Fruit fly (Drosophila melanogaster) whole organism, embryonic: ENCODE measurements around the gene CG4301.

ENCODE experiments used
- BEAF-32 ChIP-seq: fragments of 200-800 bp; sonication (Bioruptor generic); optimal IDR thresholded peaks from 3 replicates; lab custom pipeline; 2017; ENCODE audit warnings: missing biosample characterization, missing genetic modification characterization, mild to moderate bottlenecking, moderate library complexity, missing genetic modification reagents
- Bgb ChIP-seq: fragments of 200-800 bp; sonication (Bioruptor generic); IDR thresholded peaks from 2 replicates; pipeline ENCODE4 v1.3.6; 2022; ENCODE audit warnings: missing biosample characterization, missing genetic modification characterization; ENCODE audit not compliant: partially characterized antibody
- CG11456 ChIP-seq: fragments of 200-800 bp; sonication (Bioruptor generic); IDR thresholded peaks from 3 replicates; pipeline ENCODE4 v1.3.6; 2022; ENCODE audit warnings: missing biosample characterization, missing genetic modification characterization
- CG12104 ChIP-seq: fragments of 200-800 bp; sonication (Bioruptor generic); optimal IDR thresholded peaks from 3 replicates; lab custom pipeline; 2016; ENCODE audit warnings: missing biosample characterization, missing genetic modification characterization
- CG12391 ChIP-seq: fragments of 200-800 bp; sonication (Bioruptor generic); optimal IDR thresholded peaks from 3 replicates; lab custom pipeline; 2018; ENCODE audit warnings: missing biosample characterization, mild to moderate bottlenecking, missing genetic modification characterization, moderate library complexity
- CG13894 ChIP-seq: fragments of 200-800 bp; sonication (Bioruptor generic); optimal IDR thresholded peaks from 3 replicates; lab custom pipeline; 2018; ENCODE audit warnings: missing biosample characterization, mild to moderate bottlenecking, missing genetic modification characterization, moderate library complexity
- CG14667 ChIP-seq: fragments of 200-800 bp; sonication (Bioruptor generic); IDR thresholded peaks from 2 replicates; pipeline ENCODE4 v1.3.6; 2022; ENCODE audit warnings: missing biosample characterization, missing genetic modification characterization
- CG14860 ChIP-seq: fragments of 200-800 bp; sonication (Bioruptor generic); IDR thresholded peaks from 3 replicates; pipeline ENCODE4 v1.3.6; 2022; ENCODE audit warnings: missing biosample characterization, missing genetic modification characterization; ENCODE audit not compliant: partially characterized antibody
- CG2199 ChIP-seq: fragments of 200-800 bp; sonication (Bioruptor generic); IDR thresholded peaks from 3 replicates; pipeline ENCODE4 v1.3.6; 2022; ENCODE audit warnings: missing biosample characterization, missing genetic modification characterization
- CG2678 ChIP-seq: fragments of 200-800 bp; sonication (Bioruptor generic); optimal IDR thresholded peaks from 3 replicates; lab custom pipeline; 2019; ENCODE audit warnings: missing biosample characterization, mild to moderate bottlenecking, missing genetic modification characterization, moderate library complexity
- CG31224 ChIP-seq: fragments of 200-800 bp; sonication (Bioruptor generic); IDR thresholded peaks from 2 replicates; pipeline ENCODE4 v1.3.6; 2022; ENCODE audit warnings: missing biosample characterization, missing genetic modification characterization
- CG34422 ChIP-seq: fragments of 200-800 bp; sonication (Bioruptor generic); IDR thresholded peaks from 3 replicates; pipeline ENCODE4 v1.3.6; 2022; ENCODE audit warnings: missing biosample characterization, missing genetic modification characterization
- CG3847 ChIP-seq: fragments of 200-800 bp; sonication (Bioruptor generic); IDR thresholded peaks from 2 replicates; pipeline ENCODE4 v1.3.6; 2022; ENCODE audit warnings: missing biosample characterization, missing genetic modification characterization
- CG4730 ChIP-seq: fragments of 200-800 bp; sonication (Bioruptor generic); IDR thresholded peaks from 2 replicates; pipeline ENCODE4 v1.3.6; 2022; ENCODE audit warnings: missing biosample characterization, missing genetic modification characterization
- CG6791 ChIP-seq: fragments of 200-800 bp; sonication (Bioruptor generic); IDR thresholded peaks from 3 replicates; pipeline ENCODE4 v1.3.6; 2022; ENCODE audit warnings: missing biosample characterization, missing genetic modification characterization; ENCODE audit not compliant: partially characterized antibody
- CG7786 ChIP-seq: fragments of 200-800 bp; sonication (Bioruptor generic); optimal IDR thresholded peaks from 2 replicates; lab custom pipeline; 2016; ENCODE audit warnings: missing biosample characterization, missing genetic modification characterization
- CG7839 ChIP-seq: fragments of 200-800 bp; sonication (Bioruptor generic); optimal IDR thresholded peaks from 3 replicates; lab custom pipeline; 2018; ENCODE audit warnings: missing biosample characterization, mild to moderate bottlenecking, missing genetic modification characterization, moderate library complexity
- CG7987 ChIP-seq: fragments of 200-800 bp; sonication (Bioruptor generic); optimal IDR thresholded peaks from 2 replicates; lab custom pipeline; 2018; ENCODE audit warnings: missing biosample characterization, mild to moderate bottlenecking, missing genetic modification characterization, moderate library complexity
- CG9817 ChIP-seq: fragments of 200-800 bp; sonication (Bioruptor generic); optimal IDR thresholded peaks from 2 replicates; lab custom pipeline; 2018; ENCODE audit warnings: missing biosample characterization, mild to moderate bottlenecking, missing genetic modification characterization, moderate library complexity
- CHES-1-like ChIP-seq: fragments of 200-800 bp; sonication (Bioruptor generic); optimal IDR thresholded peaks from 2 replicates; lab custom pipeline; 2016; ENCODE audit warnings: missing biosample characterization, missing genetic modification characterization
- Chrac-16 ChIP-seq: fragments of 200-800 bp; sonication (Bioruptor generic); optimal IDR thresholded peaks from 3 replicates; lab custom pipeline; 2016; ENCODE audit warnings: missing biosample characterization, missing genetic modification characterization
- D19B ChIP-seq: fragments of 200-800 bp; sonication (Bioruptor generic); optimal IDR thresholded peaks from 2 replicates; lab custom pipeline; 2017; ENCODE audit warnings: missing biosample characterization, mild to moderate bottlenecking, missing genetic modification characterization
- Dip3 ChIP-seq: fragments of 200-800 bp; sonication (Bioruptor generic); optimal IDR thresholded peaks from 3 replicates; lab custom pipeline; 2016; ENCODE audit warnings: missing biosample characterization, missing genetic modification characterization
- E2f1 ChIP-seq: fragments of 200-800 bp; sonication (Bioruptor generic); IDR thresholded peaks from 2 replicates; pipeline ENCODE4 v1.3.6; 2022; ENCODE audit warnings: missing biosample characterization, missing genetic modification characterization
- Hsf ChIP-seq: fragments of 200-800 bp; sonication (Bioruptor generic); optimal IDR thresholded peaks from 3 replicates; lab custom pipeline; 2016; ENCODE audit warnings: missing biosample characterization, missing genetic modification characterization
- Jarid2 ChIP-seq: fragments of 200-800 bp; sonication (Bioruptor generic); optimal IDR thresholded peaks from 3 replicates; lab custom pipeline; 2017; ENCODE audit warnings: mild to moderate bottlenecking, missing biosample characterization, missing genetic modification reagents, missing genetic modification characterization
- MTF-1 ChIP-seq: fragments of 200-800 bp; sonication (Bioruptor generic); optimal IDR thresholded peaks from 2 replicates; lab custom pipeline; 2018; ENCODE audit warnings: missing biosample characterization, mild to moderate bottlenecking, missing genetic modification characterization, borderline replicate concordance
- NK7.1 ChIP-seq: fragments of 200-800 bp; sonication (Bioruptor generic); optimal IDR thresholded peaks from 3 replicates; lab custom pipeline; 2016; ENCODE audit warnings: missing biosample characterization, missing genetic modification characterization
- Oli ChIP-seq: fragments of 200-800 bp; sonication (Bioruptor generic); optimal IDR thresholded peaks from 2 replicates; lab custom pipeline; 2018; ENCODE audit warnings: missing biosample characterization, mild to moderate bottlenecking, missing genetic modification characterization, moderate library complexity
- Ssrp ChIP-seq: fragments of 200-800 bp; sonication (Bioruptor generic); optimal IDR thresholded peaks from 2 replicates; lab custom pipeline; 2018; ENCODE audit warnings: missing biosample characterization, mild to moderate bottlenecking, missing genetic modification characterization, moderate library complexity
- ase ChIP-seq: fragments of 200-800 bp; sonication (Bioruptor generic); IDR thresholded peaks from 3 replicates; pipeline ENCODE4 v1.3.6; 2022; ENCODE audit warnings: missing biosample characterization, missing genetic modification characterization
- bcd ChIP-seq: fragments of 200-800 bp; sonication (Bioruptor generic); optimal IDR thresholded peaks from 2 replicates; lab custom pipeline; 2017; ENCODE audit warnings: missing biosample characterization, mild to moderate bottlenecking, missing genetic modification characterization
- esg ChIP-seq: fragments of 200-800 bp; sonication (Bioruptor generic); conservative IDR thresholded peaks from 2 replicates; pipeline ENCODE4 v1.3.6; 2022; ENCODE audit warnings: missing biosample characterization, missing genetic modification characterization
- gcm ChIP-seq: fragments of 200-800 bp; sonication (Bioruptor generic); optimal IDR thresholded peaks from 2 replicates; lab custom pipeline; 2019; ENCODE audit warnings: missing biosample characterization, mild to moderate bottlenecking, missing genetic modification characterization, moderate library complexity
- gem ChIP-seq: fragments of 200-800 bp; sonication (Bioruptor generic); optimal IDR thresholded peaks from 2 replicates; lab custom pipeline; 2019; ENCODE audit warnings: missing biosample characterization, mild to moderate bottlenecking, missing genetic modification characterization, moderate library complexity
- grn ChIP-seq: fragments of 200-800 bp; sonication (Bioruptor generic); optimal IDR thresholded peaks from 3 replicates; lab custom pipeline; 2017; ENCODE audit warnings: missing biosample characterization, missing genetic modification characterization
- hth ChIP-seq: fragments of >200 bp; optimal IDR thresholded peaks from 2 replicates; lab custom pipeline; 2017; ENCODE audit warnings: inconsistent platforms
- lmd ChIP-seq: fragments of 200-800 bp; sonication (Bioruptor generic); IDR thresholded peaks from 2 replicates; pipeline ENCODE4 v1.3.6; 2022; ENCODE audit warnings: missing biosample characterization, missing genetic modification characterization
- odd ChIP-seq: fragments of 200-800 bp; sonication (Bioruptor generic); optimal IDR thresholded peaks from 2 replicates; lab custom pipeline; 2017; ENCODE audit warnings: missing biosample characterization, mild to moderate bottlenecking, missing genetic modification characterization
- prd ChIP-seq, 3 experiments: fragments of >200 bp in 2 of 3; fragments of 200-800 bp in 1 of 3; sonication (Bioruptor generic) in 1 of 3; optimal IDR thresholded peaks in 2 of 3; IDR thresholded peaks in 1 of 3; 2 replicates in 2 of 3; 3 replicates in 1 of 3; pipeline versions ENCODE4 v1.3.6 to Lab custom; 2017 to 2022; ENCODE audit warnings: missing biosample characterization in 1 of 3, missing genetic modification characterization in 1 of 3
- salm ChIP-seq: fragments of 200-800 bp; sonication (Bioruptor generic); optimal IDR thresholded peaks from 2 replicates; lab custom pipeline; 2018; ENCODE audit warnings: missing biosample characterization, mild to moderate bottlenecking, missing genetic modification characterization
- sd ChIP-seq: fragments of 200-800 bp; sonication (Bioruptor generic); optimal IDR thresholded peaks from 3 replicates; lab custom pipeline; 2018; ENCODE audit warnings: missing biosample characterization, mild to moderate bottlenecking, missing genetic modification characterization, moderate library complexity
- shn ChIP-seq: fragments of 200-800 bp; sonication (Bioruptor generic); optimal IDR thresholded peaks from 3 replicates; lab custom pipeline; 2016; ENCODE audit warnings: missing biosample characterization, missing genetic modification characterization
- slbo ChIP-seq: fragments of 200-800 bp; sonication (Bioruptor generic); IDR thresholded peaks from 2 replicates; pipeline ENCODE4 v1.3.6; 2022; ENCODE audit warnings: missing biosample characterization, missing genetic modification characterization
- wdn ChIP-seq: fragments of 200-800 bp; sonication (Bioruptor generic); IDR thresholded peaks from 2 replicates; pipeline ENCODE4 v1.3.6; 2022; ENCODE audit warnings: missing biosample characterization, missing genetic modification characterization
- wek ChIP-seq: fragments of 200-800 bp; sonication (Bioruptor generic); optimal IDR thresholded peaks from 3 replicates; lab custom pipeline; 2018; ENCODE audit warnings: missing biosample characterization, mild to moderate bottlenecking, missing genetic modification characterization, moderate library complexity
- yki ChIP-seq: fragments of >200 bp; optimal IDR thresholded peaks from 3 replicates; lab custom pipeline; 2018
- z ChIP-seq: fragments of 200-800 bp; sonication (Bioruptor generic); IDR thresholded peaks from 3 replicates; pipeline ENCODE4 v1.3.6; 2022; ENCODE audit warnings: missing biosample characterization, missing genetic modification characterization

CG4301 gene

dm6 chrX:16384843-16385726 is 20.2 kb upstream of the CG4301 start, which contains the start of the genes CG9992 and CG4239 (continued):
- TF ChIP-seq MTF-1 (GFP tag; lab: Kevin White, UChicago), result no peak
- no peak for TF ChIP-seq NK7.1 (GFP tag; lab: Kevin White, UChicago)
- peak; percentile 67 for TF ChIP-seq Ssrp (tag; lab: Kevin White, UChicago)
- TF ChIP-seq ase, result no peak
- TF ChIP-seq CG34422 (GFP tag; lab: Robert Waterston, UW), result peak; percentile 50; the same call in 1 of the 3 replicates
- TF ChIP-seq E2f1, result peak; percentile 46; the same call in 1 of the 2 replicates
- no peak for TF ChIP-seq z (GFP tag; lab: Robert Waterston, UW)
- no peak for TF ChIP-seq grn
- TF ChIP-seq CG2199, result no peak
- no peak for TF ChIP-seq D19B (GFP tag; lab: Kevin White, UChicago)
- TF ChIP-seq shn, result peak; percentile 50
- TF ChIP-seq CG9817 (tag; lab: Kevin White, UChicago), result peak; percentile 79
- no peak for TF ChIP-seq Jarid2
- no peak; the same call in 1 of the 2 replicates for TF ChIP-seq wdn (GFP tag; lab: Robert Waterston, UW)
- peak; percentile 79 for TF ChIP-seq gem (tag; lab: Kevin White, UChicago)
- TF ChIP-seq CG13894, result peak; percentile 49
- no peak for TF ChIP-seq yki
- TF ChIP-seq gcm (GFP tag; lab: Kevin White, UChicago), result no peak
- peak; percentile 65 for TF ChIP-seq bcd (GFP tag; lab: Kevin White, UChicago)
- peak; percentile 54 for TF ChIP-seq Bgb
- TF ChIP-seq CG7786, result peak; percentile 40
- peak; percentile 45; the same call in 1 of the 3 replicates for TF ChIP-seq CG14860
- peak; percentile 75 for TF ChIP-seq CG3847 (GFP tag; lab: Robert Waterston, UW)
- TF ChIP-seq CG12391 (tag; lab: Kevin White, UChicago), result peak; percentile 67
- TF ChIP-seq CG31224, result peak; percentile 44; the same call in 1 of the 2 replicates
- TF ChIP-seq CG12104 (GFP tag; lab: Kevin White, UChicago), result peak; percentile 36
- no peak for TF ChIP-seq CG7987
- TF ChIP-seq CG14667, result 0 out of 2 replicates have a peak, but pooled peaks have one; percentile 7
- TF ChIP-seq CG7839 (tag; lab: Kevin White, UChicago), result peak; percentile 72
- peak; percentile 38; the same call in 1 of the 2 replicates for TF ChIP-seq CG4730 (GFP tag; lab: Robert Waterston, UW)
- peak; percentile 71; the same call in 2 of the 3 replicates for TF ChIP-seq CG6791 (GFP tag; lab: Robert Waterston, UW)
- peak; percentile 28; the same call in 1 of the 2 replicates for TF ChIP-seq esg (GFP tag; lab: Robert Waterston, UW)
- TF ChIP-seq salm, result no peak
- no peak for TF ChIP-seq hth (lab: Kevin White, UChicago)
- TF ChIP-seq Oli (tag; lab: Kevin White, UChicago), result peak; percentile 67
- peak; percentile 87 for TF ChIP-seq BEAF-32 (GFP tag; lab: Kevin White, UChicago)
- TF ChIP-seq Dip3 (GFP tag; lab: Kevin White, UChicago), result peak; percentile 34
- TF ChIP-seq CHES-1-like (GFP tag; lab: Kevin White, UChicago), result peak; percentile 57
- no peak for TF ChIP-seq prd (optimal IDR thresholded peaks at IDR 0.05; lab: Kevin White, UChicago)
- TF ChIP-seq prd (GFP tag; IDR thresholded peaks at IDR 0.05; lab: Robert Waterston, UW), result peak; percentile 70; the same call in 2 of the 3 replicates
- peak; percentile 70; the same call in 1 of the 3 replicates for TF ChIP-seq CG11456 (GFP tag; lab: Robert Waterston, UW)
- peak; percentile 61 for TF ChIP-seq wek (GFP tag; lab: Kevin White, UChicago)
- TF ChIP-seq odd (GFP tag; lab: Kevin White, UChicago), result no peak
- TF ChIP-seq slbo, result peak; percentile 76
- TF ChIP-seq CG2678 (tag; lab: Kevin White, UChicago), result peak; percentile 74
- TF ChIP-seq Chrac-16 (GFP tag; lab: Kevin White, UChicago), result peak; percentile 70
- TF ChIP-seq sd, result peak; percentile 10
- TF ChIP-seq Hsf (GFP tag; lab: Kevin White, UChicago), result peak; percentile 51
- peak; percentile 72 for TF ChIP-seq lmd (GFP tag; lab: Robert Waterston, UW)
